Worm (Caenorhabditis elegans) whole organism, L2 larva: ENCODE results near the gene M88.3.

Source experiments
- aly-2 ChIP-seq: fragments of 150-350 bp; optimal IDR thresholded peaks from 2 replicates; lab custom pipeline; 2014; ENCODE audit warnings: missing biosample characterization, missing genetic modification characterization
- elt-1 ChIP-seq: fragments of 150-350 bp; optimal IDR thresholded peaks from 2 replicates; lab custom pipeline; 2014; ENCODE audit warnings: missing biosample characterization, missing genetic modification characterization
- lin-13 ChIP-seq: fragments of 150-350 bp; optimal IDR thresholded peaks from 2 replicates; lab custom pipeline; 2014; ENCODE audit warnings: missing biosample characterization, missing genetic modification reagents, missing genetic modification characterization
- lin-39 ChIP-seq: fragments of 150-350 bp; optimal IDR thresholded peaks from 2 replicates; lab custom pipeline; 2014; ENCODE audit warnings: missing biosample characterization, missing genetic modification reagents, missing genetic modification characterization
- nhr-237 ChIP-seq: fragments of 150-350 bp; optimal IDR thresholded peaks from 2 replicates; lab custom pipeline; 2014; ENCODE audit warnings: missing biosample characterization, missing genetic modification characterization
- skn-1 ChIP-seq: sonication (generic microtip); optimal IDR thresholded peaks from 2 replicates; lab custom pipeline; 2017; ENCODE audit warnings: missing biosample characterization, missing genetic modification characterization
- sma-9 ChIP-seq, 2 experiments: fragments of 150-350 bp in 1 of 2; sonication (generic microtip) in 1 of 2; optimal IDR thresholded peaks; 2 replicates each; lab custom pipeline; 2014 to 2016; ENCODE audit warnings: missing genetic modification characterization in 2 of 2, mild to moderate bottlenecking in 1 of 2, missing biosample characterization in 1 of 2, missing compliant biosample characterization in 1 of 2, missing genetic modification reagents in 1 of 2, moderate library complexity in 1 of 2
- unc-39 ChIP-seq: fragments of 150-350 bp; optimal IDR thresholded peaks from 2 replicates; lab custom pipeline; 2014; ENCODE audit warnings: missing biosample characterization, missing genetic modification characterization
- ztf-11 ChIP-seq: sonication (generic microtip); optimal IDR thresholded peaks from 2 replicates; lab custom pipeline; 2017; ENCODE audit warnings: missing biosample characterization, missing genetic modification characterization

- no peak for TF ChIP-seq lin-39 (tag; lab: Kevin White, UChicago)
- TF ChIP-seq unc-39 (tag; lab: Kevin White, UChicago): no peak
- TF ChIP-seq ztf-11: no peak
- TF ChIP-seq nhr-237: no peak
- TF ChIP-seq aly-2 (tag; lab: Kevin White, UChicago): no peak
- TF ChIP-seq sma-9 (GFP tag; optimal IDR thresholded peaks at IDR 0.05; lab: Kevin White, UChicago): no peak
- TF ChIP-seq sma-9 (tag; optimal IDR thresholded peaks at IDR 0.05; lab: Kevin White, UChicago): no peak
- no peak for TF ChIP-seq lin-13 (GFP tag; lab: Kevin White, UChicago)
- TF ChIP-seq skn-1 (tag; lab: Kevin White, UChicago): no peak
- no peak for TF ChIP-seq elt-1 (tag; lab: Kevin White, UChicago)
Measured at ce11 chrIII:4525998-4526397, 18.9 kb downstream of the M88.3 start.
